Worm (Caenorhabditis elegans): Measurements from ENCODE around the gene try-10.

- TF ChIP-seq snpc-4 (tag; optimal IDR thresholded peaks at IDR 0.05) = no peak
- no peak for TF ChIP-seq nhr-6 (tag; optimal IDR thresholded peaks at IDR 0.05)
- no peak for TF ChIP-seq ama-1 (optimal IDR thresholded peaks at IDR 0.05)
- TF ChIP-seq mdl-1 (tag; optimal IDR thresholded peaks at IDR 0.05) = no peak
- TF ChIP-seq mbf-1 (tag; optimal IDR thresholded peaks at IDR 0.05) = no peak
- no peak for TF ChIP-seq elt-1 (tag; optimal IDR thresholded peaks at IDR 0.05)
Observed at ce11 chrV:13034604-13035003, 21.5 kb upstream of the try-10 start, which contains the start of gene W07G4.7.
